Worm (Caenorhabditis elegans): ENCODE data around the gene zig-10.

The zig-10 gene

DNA sequence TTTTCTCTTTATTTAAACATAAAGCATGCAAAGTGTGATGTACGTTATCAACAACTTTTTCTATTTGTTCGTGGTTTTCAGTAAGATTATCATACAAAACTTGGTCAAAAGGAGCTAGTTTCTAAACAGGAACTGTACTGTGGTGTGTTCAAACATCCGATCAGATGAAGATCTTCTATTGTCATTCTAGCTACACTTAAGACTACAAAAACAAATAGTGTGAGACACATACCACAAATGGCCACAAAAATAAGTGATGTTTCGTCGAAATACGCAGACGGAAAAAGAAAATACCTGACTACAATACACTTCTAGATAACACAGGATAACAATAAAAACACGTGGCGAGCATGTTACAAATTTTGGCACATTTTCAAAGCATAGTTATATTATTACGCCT lies 50.1 kb downstream of the zig-10 start (continued):
- TF ChIP-seq egl-27 (tag; optimal IDR thresholded peaks at IDR 0.05): no peak
- peak; percentile 24 for TF ChIP-seq hlh-30 (tag; optimal IDR thresholded peaks at IDR 0.05; ENCODE audit: insufficient read depth)
- TF ChIP-seq fos-1 (tag; optimal IDR thresholded peaks at IDR 0.05): no peak
- no peak for TF ChIP-seq spr-1 (tag; optimal IDR thresholded peaks at IDR 0.05)
- TF ChIP-seq lir-3 (tag; optimal IDR thresholded peaks at IDR 0.05): no peak
- TF ChIP-seq ceh-44 (GFP tag; IDR thresholded peaks at IDR 0.05): no peak
- TF ChIP-seq ceh-20 (GFP tag; IDR thresholded peaks at IDR 0.05): no peak
- peak; percentile 100 for TF ChIP-seq nhr-28 (tag; optimal IDR thresholded peaks at IDR 0.05)
- no peak for TF ChIP-seq ceh-28 (tag; optimal IDR thresholded peaks at IDR 0.05)
- no peak for TF ChIP-seq daf-16 (GFP tag; optimal IDR thresholded peaks at IDR 0.05)
- peak; percentile 63 for TF ChIP-seq daf-16 (tag; optimal IDR thresholded peaks at IDR 0.05)
- no peak for TF ChIP-seq egl-43 (GFP tag; IDR thresholded peaks at IDR 0.05)
- no peak for TF ChIP-seq zip-2 (tag; optimal IDR thresholded peaks at IDR 0.05)
- peak; percentile 82 for TF ChIP-seq pqm-1 (tag; optimal IDR thresholded peaks at IDR 0.05)
- no peak for TF ChIP-seq tra-1 (GFP tag; IDR thresholded peaks at IDR 0.05)
- no peak for TF ChIP-seq madf-9 (GFP tag; conservative IDR thresholded peaks at IDR 0.05)
- TF ChIP-seq Y75B8A.6 (GFP tag; IDR thresholded peaks at IDR 0.05): no peak
- TF ChIP-seq hlh-11 (tag; optimal IDR thresholded peaks at IDR 0.05): peak; percentile 49
- TF ChIP-seq madf-5 (GFP tag; IDR thresholded peaks at IDR 0.05): no peak
- TF ChIP-seq snpc-4 (tag; optimal IDR thresholded peaks at IDR 0.05): no peak

DNA sequence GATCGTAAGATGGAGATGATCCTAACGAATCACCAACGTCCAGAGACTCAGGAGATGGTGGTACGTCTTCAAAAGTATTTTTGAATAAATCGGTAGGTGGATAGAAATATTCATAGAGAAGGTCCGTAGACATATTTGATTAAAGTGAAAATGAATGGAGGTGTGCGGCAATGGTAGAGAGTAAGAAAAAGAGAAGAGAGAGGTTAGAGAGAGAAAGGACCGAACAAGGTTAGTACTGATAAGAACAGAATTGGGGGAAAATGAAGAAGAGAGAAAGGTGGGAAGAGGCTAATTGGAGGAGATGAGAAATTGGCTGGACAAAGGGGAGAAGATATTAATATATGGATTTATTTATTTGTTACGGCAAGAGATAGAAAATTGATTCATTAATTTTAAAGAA lies 51.1 kb downstream of the zig-10 start, which contains the start of gene nhr-22:
nhr-22 (minus strand) TSS at position 137 of the 400 bp plus-strand sequence.
- TF ChIP-seq nhr-76 (tag; optimal IDR thresholded peaks at IDR 0.05) (no peak), ceh-82 (tag; optimal IDR thresholded peaks at IDR 0.05) (no peak), Y75B8A.6 (GFP tag; IDR thresholded peaks at IDR 0.05) (no peak), madf-9 (GFP tag; conservative IDR thresholded peaks at IDR 0.05) (no peak), mxl-3 (GFP tag; optimal IDR thresholded peaks at IDR 0.05) (peak; percentile 54), ztf-11 (tag; optimal IDR thresholded peaks at IDR 0.05) (no peak), hif-1 (tag; optimal IDR thresholded peaks at IDR 0.05) (no peak), hlh-11 (tag; optimal IDR thresholded peaks at IDR 0.05) (no peak), pqm-1 (tag; optimal IDR thresholded peaks at IDR 0.05) (peak; percentile 28), mdl-1 (tag; optimal IDR thresholded peaks at IDR 0.05) (no peak), nhr-28 (tag; optimal IDR thresholded peaks at IDR 0.05) (peak; percentile 60), mes-2 (tag; optimal IDR thresholded peaks at IDR 0.05; ENCODE audit: poor library complexity, severe bottlenecking) (no peak), dmd-8 (GFP tag; IDR thresholded peaks at IDR 0.05) (no peak), dpl-1 (GFP tag; optimal IDR thresholded peaks at IDR 0.05) (no peak), T20F7.1 (GFP tag; optimal IDR thresholded peaks at IDR 0.05) (no peak), zip-2 (tag; optimal IDR thresholded peaks at IDR 0.05) (no peak), pha-4 (GFP tag; IDR thresholded peaks at IDR 0.05) (no peak), pha-4 (tag; optimal IDR thresholded peaks at IDR 0.05) (no peak), lin-15B (tag; optimal IDR thresholded peaks at IDR 0.05) (no peak), lsy-2 (tag; optimal IDR thresholded peaks at IDR 0.05) (no peak), D1046.2 (GFP tag; IDR thresholded peaks at IDR 0.05) (no peak)
